Worm (Caenorhabditis elegans) whole organism, L1 larva: ENCODE measurements around the gene Y53C12A.8.
A peak's percentile ranks its signal among the peaks of the same experiment; 100 is the strongest.

Source experiments
- C04F5.9 ChIP-seq: sonication (generic microtip); optimal IDR thresholded peaks from 2 replicates; lab custom pipeline; 2016; ENCODE audit warnings: missing genetic modification characterization, missing compliant biosample characterization
- C16A3.4 ChIP-seq: fragments of 150-350 bp; optimal IDR thresholded peaks from 2 replicates; lab custom pipeline; 2014; ENCODE audit warnings: missing biosample characterization, missing genetic modification characterization
- F16B12.6 ChIP-seq: fragments of 150-350 bp; optimal IDR thresholded peaks from 2 replicates; lab custom pipeline; 2014; ENCODE audit warnings: missing biosample characterization, missing genetic modification characterization
- ama-1 ChIP-seq: fragments of 150-350 bp; optimal IDR thresholded peaks from 2 replicates; lab custom pipeline; 2014
- blmp-1 ChIP-seq: fragments of 150-350 bp; optimal IDR thresholded peaks from 2 replicates; lab custom pipeline; 2014; ENCODE audit warnings: missing biosample characterization, missing genetic modification characterization
- ceh-8 ChIP-seq: fragments of 200-800 bp; sonication (Bioruptor generic); optimal IDR thresholded peaks from 2 replicates; lab custom pipeline; 2018; ENCODE audit warnings: mild to moderate bottlenecking, missing genetic modification characterization, moderate library complexity, missing compliant biosample characterization
- ceh-82 ChIP-seq, 3 experiments: fragments of 150-350 bp in 1 of 3; sonication (generic microtip) in 2 of 3; optimal IDR thresholded peaks; 2 replicates each; lab custom pipeline; 2014 to 2017; ENCODE audit warnings: missing biosample characterization in 3 of 3, missing genetic modification characterization in 3 of 3
- dpl-1 ChIP-seq, 3 experiments: fragments of 150-350 bp in 2 of 3; sonication (generic microtip) in 1 of 3; optimal IDR thresholded peaks; 2 replicates each; lab custom pipeline; 2014 to 2017; ENCODE audit warnings: missing biosample characterization in 3 of 3, missing genetic modification characterization in 3 of 3, missing genetic modification reagents in 3 of 3
- efl-1 ChIP-seq, 4 experiments: fragments of 150-350 bp; optimal IDR thresholded peaks in 3 of 4; peaks in 1 of 4; 1 replicate in 1 of 4; 2 replicates in 3 of 4; lab custom pipeline; 2014; ENCODE audit warnings: missing biosample characterization in 2 of 4, missing genetic modification characterization in 2 of 4, missing genetic modification reagents in 2 of 4
- elt-3 ChIP-seq, 6 experiments: fragments of 150-350 bp in 1 of 6; sonication (generic microtip); optimal IDR thresholded peaks; 2 replicates each; lab custom pipeline; 2017 to 2018; ENCODE audit warnings: missing biosample characterization in 6 of 6, missing genetic modification characterization in 6 of 6, inconsistent platforms in 1 of 6
- ets-5 ChIP-seq: fragments of 200-800 bp; sonication (Bioruptor generic); IDR thresholded peaks from 2 replicates; pipeline ENCODE4 v1.3.6; 2022; ENCODE audit warnings: missing genetic modification characterization, missing compliant biosample characterization
- fos-1 ChIP-seq: fragments of 150-350 bp; optimal IDR thresholded peaks from 2 replicates; lab custom pipeline; 2014; ENCODE audit warnings: missing biosample characterization, missing genetic modification characterization
- grh-1 ChIP-seq: fragments of 200-800 bp; sonication (Bioruptor generic); IDR thresholded peaks from 2 replicates; pipeline ENCODE4 v1.3.6; 2022; ENCODE audit warnings: missing genetic modification reagents, missing genetic modification characterization, missing compliant biosample characterization
- hlh-17 ChIP-seq: fragments of 200-800 bp; sonication (Bioruptor generic); optimal IDR thresholded peaks from 2 replicates; lab custom pipeline; 2018; ENCODE audit warnings: missing genetic modification characterization, mild to moderate bottlenecking, missing compliant biosample characterization, moderate library complexity, borderline replicate concordance
- hlh-4 ChIP-seq: sonication (generic microtip); optimal IDR thresholded peaks from 2 replicates; lab custom pipeline; 2016; ENCODE audit warnings: mild to moderate bottlenecking, missing genetic modification characterization, missing compliant biosample characterization
- irx-1 ChIP-seq: sonication (generic microtip); optimal IDR thresholded peaks from 2 replicates; lab custom pipeline; 2016; ENCODE audit warnings: missing genetic modification characterization, missing compliant biosample characterization
- isw-1 ChIP-seq: fragments of 200-800 bp; sonication (Bioruptor generic); IDR thresholded peaks from 2 replicates; pipeline ENCODE4 v1.3.6; 2022; ENCODE audit warnings: missing genetic modification characterization, missing compliant biosample characterization
- lin-14 ChIP-seq: fragments of 200-800 bp; sonication (Bioruptor generic); optimal IDR thresholded peaks from 2 replicates; lab custom pipeline; 2018; ENCODE audit warnings: mild to moderate bottlenecking, missing genetic modification characterization, moderate library complexity, missing compliant biosample characterization
- lin-15B ChIP-seq: fragments of 150-350 bp; sonication (generic microtip); optimal IDR thresholded peaks from 3 replicates; lab custom pipeline; 2014; ENCODE audit warnings: missing biosample characterization, missing genetic modification characterization
- lin-35 ChIP-seq, 2 experiments: fragments of 150-350 bp; optimal IDR thresholded peaks; 2 replicates each; lab custom pipeline; 2014; ENCODE audit warnings: missing biosample characterization in 2 of 2, missing genetic modification characterization in 2 of 2, missing genetic modification reagents in 2 of 2
- lin-39 ChIP-seq: fragments of 150-350 bp; optimal IDR thresholded peaks from 2 replicates; lab custom pipeline; 2014; ENCODE audit warnings: missing biosample characterization, missing genetic modification reagents, missing genetic modification characterization
- lsy-2 ChIP-seq, 2 experiments: fragments of 150-350 bp; optimal IDR thresholded peaks; 2 replicates each; lab custom pipeline; 2014; ENCODE audit warnings: missing biosample characterization in 2 of 2, missing genetic modification characterization in 2 of 2
- mab-9 ChIP-seq: fragments of 200-800 bp; sonication (Bioruptor generic); IDR thresholded peaks from 2 replicates; pipeline ENCODE4 v1.3.6; 2022; ENCODE audit warnings: missing genetic modification reagents, missing genetic modification characterization, missing compliant biosample characterization
- mep-1 ChIP-seq: fragments of 150-350 bp; optimal IDR thresholded peaks from 2 replicates; lab custom pipeline; 2014; ENCODE audit warnings: missing biosample characterization, missing genetic modification characterization
- nhr-11 ChIP-seq: fragments of 150-350 bp; optimal IDR thresholded peaks from 2 replicates; lab custom pipeline; 2014; ENCODE audit warnings: missing biosample characterization, missing genetic modification characterization
- nhr-20 ChIP-seq: sonication (generic microtip); optimal IDR thresholded peaks from 2 replicates; lab custom pipeline; 2016; ENCODE audit warnings: mild to moderate bottlenecking, missing genetic modification characterization, missing compliant biosample characterization
- nhr-47 ChIP-seq: sonication (generic microtip); optimal IDR thresholded peaks from 2 replicates; lab custom pipeline; 2016; ENCODE audit warnings: mild to moderate bottlenecking, missing genetic modification characterization, moderate library complexity, missing compliant biosample characterization
- nhr-71 ChIP-seq: sonication (generic microtip); optimal IDR thresholded peaks from 2 replicates; lab custom pipeline; 2016; ENCODE audit warnings: mild to moderate bottlenecking, missing genetic modification characterization, moderate library complexity, missing compliant biosample characterization
- nhr-76 ChIP-seq: sonication (generic microtip); optimal IDR thresholded peaks from 2 replicates; lab custom pipeline; 2017; ENCODE audit warnings: missing biosample characterization, missing genetic modification characterization
- nhr-77 ChIP-seq: fragments of 150-350 bp; optimal IDR thresholded peaks from 2 replicates; lab custom pipeline; 2014; ENCODE audit warnings: missing biosample characterization, missing genetic modification characterization
- nhr-85 ChIP-seq: sonication (generic microtip); peaks from one replicate; lab custom pipeline; 2016; ENCODE audit warnings: missing genetic modification characterization, inconsistent platforms, missing compliant biosample characterization
- nhr-90 ChIP-seq: sonication (generic microtip); optimal IDR thresholded peaks from 2 replicates; lab custom pipeline; 2016; ENCODE audit warnings: mild to moderate bottlenecking, missing genetic modification characterization, missing compliant biosample characterization; ENCODE audit not compliant: poor library complexity
- rnt-1 ChIP-seq: sonication (generic microtip); optimal IDR thresholded peaks from 2 replicates; lab custom pipeline; 2016; ENCODE audit warnings: mild to moderate bottlenecking, missing genetic modification characterization, moderate library complexity, missing compliant biosample characterization
- skn-1 ChIP-seq: fragments of 150-350 bp; optimal IDR thresholded peaks from 2 replicates; lab custom pipeline; 2014; ENCODE audit warnings: missing biosample characterization, missing genetic modification characterization
- snu-23 ChIP-seq: sonication (generic microtip); optimal IDR thresholded peaks from 2 replicates; lab custom pipeline; 2016; ENCODE audit warnings: missing genetic modification characterization, missing compliant biosample characterization
- sox-4 ChIP-seq: sonication (generic microtip); optimal IDR thresholded peaks from 2 replicates; lab custom pipeline; 2016; ENCODE audit warnings: missing genetic modification characterization, missing compliant biosample characterization
- sup-37 ChIP-seq: fragments of 200-800 bp; sonication (Bioruptor generic); optimal IDR thresholded peaks from 2 replicates; lab custom pipeline; 2018; ENCODE audit warnings: mild to moderate bottlenecking, missing genetic modification characterization, missing compliant biosample characterization
- tbx-2 ChIP-seq: sonication (generic microtip); optimal IDR thresholded peaks from 2 replicates; lab custom pipeline; 2016; ENCODE audit warnings: missing genetic modification characterization, missing compliant biosample characterization
- unc-130 ChIP-seq: fragments of 150-350 bp; optimal IDR thresholded peaks from 2 replicates; lab custom pipeline; 2017; ENCODE audit warnings: missing biosample characterization, missing genetic modification characterization, inconsistent platforms
- unc-62 ChIP-seq: fragments of 150-350 bp; optimal IDR thresholded peaks from 2 replicates; lab custom pipeline; 2014; ENCODE audit warnings: missing biosample characterization, missing genetic modification reagents, missing genetic modification characterization
- unc-98 ChIP-seq: fragments of 200-800 bp; sonication (Bioruptor generic); IDR thresholded peaks from 2 replicates; pipeline ENCODE4 v1.3.6; 2022; ENCODE audit warnings: missing genetic modification characterization, missing compliant biosample characterization
- vab-15 ChIP-seq: sonication (generic microtip); optimal IDR thresholded peaks from 2 replicates; lab custom pipeline; 2017; ENCODE audit warnings: missing genotype, mild to moderate bottlenecking, missing genetic modification characterization, missing compliant biosample characterization
- xbp-1 ChIP-seq: sonication (generic microtip); optimal IDR thresholded peaks from 2 replicates; lab custom pipeline; 2016; ENCODE audit warnings: missing genetic modification characterization, missing compliant biosample characterization
- zip-4 ChIP-seq: fragments of 200-800 bp; sonication (Bioruptor generic); optimal IDR thresholded peaks from 2 replicates; lab custom pipeline; 2018; ENCODE audit warnings: mild to moderate bottlenecking, missing genetic modification characterization, moderate library complexity, missing compliant biosample characterization
- ztf-11 ChIP-seq, 2 experiments: sonication (generic microtip); optimal IDR thresholded peaks; 2 replicates each; lab custom pipeline; 2016 to 2017; ENCODE audit warnings: missing genetic modification characterization in 2 of 2, missing biosample characterization in 1 of 2, missing compliant biosample characterization in 1 of 2
- ztf-4 ChIP-seq: fragments of 150-350 bp; optimal IDR thresholded peaks from 2 replicates; lab custom pipeline; 2014; ENCODE audit warnings: missing biosample characterization, missing genetic modification characterization

Y53C12A.8 gene

ce11 chrII:9713083-9713482 lies 12.8 kb upstream of the Y53C12A.8 start (continued):
- TF ChIP-seq unc-62 (GFP tag; lab: Kevin White, UChicago) (no peak), lin-15B (no peak), ztf-4 (no peak), rnt-1 (tag; lab: Kevin White, UChicago) (no peak), snu-23 (GFP tag; lab: Kevin White, UChicago) (peak; percentile 8), nhr-71 (tag; lab: Kevin White, UChicago) (peak; percentile 12), unc-98 (no peak), hlh-17 (no peak), sox-4 (no peak), vab-15 (no peak), ama-1 (no peak), hlh-4 (no peak), ets-5 (GFP tag; lab: Robert Waterston, UW) (no peak), mab-9 (GFP tag; lab: Robert Waterston, UW) (no peak), isw-1 (GFP tag; lab: Robert Waterston, UW) (no peak), efl-1 (optimal IDR thresholded peaks at IDR 0.05; lab: Kevin White, UChicago) (peak in 1 of 2 experiments; percentile 27), efl-1 (GFP tag; optimal IDR thresholded peaks at IDR 0.05 in 1 of 2; lab: Kevin White, UChicago) (peak in 1 of 2 experiments; percentile 24), sup-37 (GFP tag; lab: Kevin White, UChicago) (no peak), nhr-76 (tag; lab: Kevin White, UChicago) (no peak), ceh-8 (GFP tag; lab: Kevin White, UChicago) (no peak), nhr-11 (tag; lab: Kevin White, UChicago) (no peak), lsy-2 (tag; optimal IDR thresholded peaks at IDR 0.05; lab: Kevin White, UChicago) (peak; percentile 14 to 18), C16A3.4 (tag; lab: Kevin White, UChicago) (no peak), nhr-20 (tag; lab: Kevin White, UChicago) (no peak)

- TF ChIP-seq elt-3 (tag; optimal IDR thresholded peaks at IDR 0.05; lab: Kevin White, UChicago), result peak in 5 of 6 experiments; percentile 16 to 71 (median 58)
- no peak for TF ChIP-seq ztf-11 (tag; optimal IDR thresholded peaks at IDR 0.05; lab: Kevin White, UChicago)
- 0 out of 2 replicates have a peak, but pooled peaks have one; percentile 16 for TF ChIP-seq grh-1 (GFP tag; lab: Robert Waterston, UW)
- TF ChIP-seq nhr-85, result peak; percentile 51
Measured at ce11 chrII:9708835-9709299, 8.6 kb upstream of the Y53C12A.8 start, which contains the start of gene glt-5. TSS of gene glt-5 (minus strand) at chrII:9708885.

- TF ChIP-seq ceh-82 (tag; optimal IDR thresholded peaks at IDR 0.05; lab: Kevin White, UChicago) (peak in 1 of 3 experiments; percentile 40), efl-1 (optimal IDR thresholded peaks at IDR 0.05; lab: Kevin White, UChicago) (peak; percentile 85 to 90), efl-1 (GFP tag; optimal IDR thresholded peaks at IDR 0.05 in 1 of 2; lab: Kevin White, UChicago) (peak; percentile 93 to 99), rnt-1 (tag; lab: Kevin White, UChicago) (no peak), nhr-77 (tag; lab: Kevin White, UChicago) (no peak), lsy-2 (tag; optimal IDR thresholded peaks at IDR 0.05; lab: Kevin White, UChicago) (peak; percentile 50 to 81), dpl-1 (GFP tag; optimal IDR thresholded peaks at IDR 0.05; lab: Kevin White, UChicago) (peak; percentile 82 to 94 (median 90)), hlh-17 (no peak), skn-1 (tag; lab: Kevin White, UChicago) (peak; percentile 57), xbp-1 (peak; percentile 43), nhr-71 (tag; lab: Kevin White, UChicago) (peak; percentile 44), nhr-47 (peak; percentile 38), lin-35 (GFP tag; optimal IDR thresholded peaks at IDR 0.05; lab: Kevin White, UChicago) (peak; percentile 91 to 97), irx-1 (tag; lab: Kevin White, UChicago) (no peak), lin-39 (no peak), F16B12.6 (peak; percentile 35), blmp-1 (tag; lab: Kevin White, UChicago) (peak; percentile 51), ceh-8 (GFP tag; lab: Kevin White, UChicago) (no peak), sox-4 (no peak), mab-9 (GFP tag; lab: Robert Waterston, UW) (no peak), nhr-90 (tag; lab: Kevin White, UChicago) (no peak), nhr-20 (tag; lab: Kevin White, UChicago) (peak; percentile 47), fos-1 (tag; lab: Kevin White, UChicago) (no peak), unc-130 (tag; lab: Kevin White, UChicago) (peak; percentile 34), snu-23 (GFP tag; lab: Kevin White, UChicago) (peak; percentile 46), tbx-2 (tag; lab: Kevin White, UChicago) (peak; percentile 17), zip-4 (no peak), C04F5.9 (no peak), lin-14 (GFP tag; lab: Kevin White, UChicago) (peak; percentile 38), mep-1 (tag; lab: Kevin White, UChicago) (peak; percentile 58), hlh-4 (no peak), C16A3.4 (tag; lab: Kevin White, UChicago) (peak; percentile 71), isw-1 (GFP tag; lab: Robert Waterston, UW) (no peak)
Measured at ce11 chrII:9706207-9706606, 5.9 kb upstream of the Y53C12A.8 start, which contains the start of gene Y53C12A.3. TSS of gene Y53C12A.3 (minus strand) at chrII:9706240.
